Worm (Caenorhabditis elegans) whole organism, L4 larva: ENCODE results near the gene F01F1.3.

Experiments used
- D1046.2 ChIP-seq: fragments of 200-800 bp; sonication (Bioruptor generic); IDR thresholded peaks from 2 replicates; pipeline ENCODE4 v1.3.6; 2022; ENCODE audit warnings: missing genetic modification characterization, missing compliant biosample characterization
- F37D6.2 ChIP-seq: sonication (generic microtip); optimal IDR thresholded peaks from 2 replicates; lab custom pipeline; 2016; ENCODE audit warnings: mild to moderate bottlenecking, missing genetic modification characterization, missing compliant biosample characterization
- F44E2.7 ChIP-seq: fragments of 200-800 bp; sonication (Bioruptor generic); IDR thresholded peaks from 2 replicates; pipeline ENCODE4 v2.1.2; 2022; ENCODE audit warnings: missing genetic modification characterization, missing compliant biosample characterization
- F49E8.2 ChIP-seq: sonication (generic microtip); optimal IDR thresholded peaks from 2 replicates; lab custom pipeline; 2016; ENCODE audit warnings: missing compliant biosample characterization, mild to moderate bottlenecking, missing genetic modification characterization, borderline replicate concordance
- R02D3.7 ChIP-seq: fragments of 150-350 bp; sonication (generic microtip); optimal IDR thresholded peaks from 3 replicates; lab custom pipeline; 2014; ENCODE audit warnings: missing biosample characterization, missing genetic modification characterization
- Y105C5A.15 ChIP-seq: fragments of 200-800 bp; sonication (Bioruptor generic); IDR thresholded peaks from 2 replicates; pipeline ENCODE4 v1.3.6; 2022; ENCODE audit warnings: missing genetic modification characterization, missing compliant biosample characterization
- Y48G9A.11 ChIP-seq: fragments of 200-800 bp; sonication (Bioruptor generic); IDR thresholded peaks from 2 replicates; pipeline ENCODE4 v1.3.6; 2022; ENCODE audit warnings: missing genetic modification reagents, missing genetic modification characterization, missing compliant biosample characterization
- Y5F2A.4 ChIP-seq: fragments of 200-800 bp; sonication (Bioruptor generic); optimal IDR thresholded peaks from 2 replicates; lab custom pipeline; 2018; ENCODE audit warnings: mild to moderate bottlenecking, missing genetic modification characterization, missing compliant biosample characterization
- ZK337.2 ChIP-seq: fragments of 200-800 bp; sonication (Bioruptor generic); IDR thresholded peaks from 2 replicates; pipeline ENCODE4 v1.3.6; 2022; ENCODE audit warnings: missing genetic modification reagents, missing genetic modification characterization, missing compliant biosample characterization
- aha-1 ChIP-seq: fragments of 150-350 bp; peaks from one replicate; lab custom pipeline; 2014; ENCODE audit warnings: missing biosample characterization, missing genetic modification characterization
- aly-2 ChIP-seq: sonication (generic microtip); optimal IDR thresholded peaks from 2 replicates; lab custom pipeline; 2018; ENCODE audit warnings: missing biosample characterization, missing genetic modification characterization
- ama-1 ChIP-seq: fragments of 150-350 bp; optimal IDR thresholded peaks from 2 replicates; lab custom pipeline; 2014; ENCODE audit warnings: inconsistent platforms, mixed read lengths
- ceh-20 ChIP-seq: fragments of 200-800 bp; sonication (Bioruptor generic); IDR thresholded peaks from 2 replicates; pipeline ENCODE4 v1.3.6; 2022; ENCODE audit warnings: missing genetic modification reagents, missing genetic modification characterization, missing compliant biosample characterization
- ceh-82 ChIP-seq: sonication (generic microtip); optimal IDR thresholded peaks from 2 replicates; lab custom pipeline; 2017; ENCODE audit warnings: missing biosample characterization, missing genetic modification characterization
- ctbp-1 ChIP-seq: fragments of 200-800 bp; sonication (Bioruptor generic); IDR thresholded peaks from 2 replicates; pipeline ENCODE4 v1.3.6; 2022; ENCODE audit warnings: missing genetic modification reagents, missing genetic modification characterization, missing compliant biosample characterization
- daf-19 ChIP-seq: fragments of 200-800 bp; sonication (Bioruptor generic); conservative IDR thresholded peaks from 2 replicates; pipeline ENCODE4 v1.3.6; 2022; ENCODE audit warnings: missing genetic modification characterization, missing compliant biosample characterization
- daf-8 ChIP-seq: fragments of 200-800 bp; sonication (Bioruptor generic); IDR thresholded peaks from 2 replicates; pipeline ENCODE4 v1.3.6; 2022; ENCODE audit warnings: missing genetic modification characterization, missing compliant biosample characterization
- dmd-6 ChIP-seq: fragments of 200-800 bp; sonication (Bioruptor generic); IDR thresholded peaks from 2 replicates; pipeline ENCODE4 v1.3.6; 2022; ENCODE audit warnings: missing genetic modification reagents, missing genetic modification characterization, missing compliant biosample characterization
- dmd-8 ChIP-seq: fragments of 200-800 bp; sonication (Bioruptor generic); IDR thresholded peaks from 2 replicates; pipeline ENCODE4 v1.3.6; 2022; ENCODE audit warnings: missing genetic modification characterization, missing compliant biosample characterization
- duxl-1 ChIP-seq: sonication (generic microtip); optimal IDR thresholded peaks from 2 replicates; lab custom pipeline; 2016; ENCODE audit warnings: mild to moderate bottlenecking, missing genetic modification characterization, moderate library complexity, missing compliant biosample characterization; ENCODE audit not compliant: poor library complexity
- egl-27 ChIP-seq: sonication (generic microtip); optimal IDR thresholded peaks from 3 replicates; lab custom pipeline; 2017; ENCODE audit warnings: missing biosample characterization, missing genetic modification reagents, missing genetic modification characterization
- fkh-10 ChIP-seq: fragments of 150-350 bp; optimal IDR thresholded peaks from 2 replicates; lab custom pipeline; 2014; ENCODE audit warnings: missing biosample characterization, missing genetic modification reagents, missing genetic modification characterization
- hif-1 ChIP-seq, 2 experiments: sonication (generic microtip); optimal IDR thresholded peaks; 2 replicates each; lab custom pipeline; 2016 to 2017; ENCODE audit warnings: missing compliant biosample characterization in 2 of 2, missing genetic modification characterization in 2 of 2, missing genetic modification reagents in 2 of 2, missing genotype in 2 of 2, mild to moderate bottlenecking in 1 of 2
- jun-1 ChIP-seq: fragments of 150-350 bp; optimal IDR thresholded peaks from 2 replicates; lab custom pipeline; 2014; ENCODE audit warnings: missing biosample characterization, missing genetic modification reagents, missing genetic modification characterization
- lsy-2 ChIP-seq, 2 experiments: fragments of 150-350 bp in 1 of 2; sonication (generic microtip) in 1 of 2; optimal IDR thresholded peaks; 2 replicates each; lab custom pipeline; 2014 to 2017; ENCODE audit warnings: missing biosample characterization in 2 of 2, missing genetic modification characterization in 2 of 2
- madf-5 ChIP-seq, 2 experiments: fragments of 200-800 bp; sonication (Bioruptor generic); IDR thresholded peaks; 2 replicates each; pipeline ENCODE4 v1.3.6; 2022; ENCODE audit warnings: missing compliant biosample characterization in 2 of 2, missing genetic modification characterization in 2 of 2
- mep-1 ChIP-seq: fragments of 150-350 bp; sonication (generic microtip); optimal IDR thresholded peaks from 3 replicates; lab custom pipeline; 2014; ENCODE audit warnings: missing biosample characterization, missing genetic modification characterization
- nhr-10 ChIP-seq: fragments of 150-350 bp; optimal IDR thresholded peaks from 2 replicates; lab custom pipeline; 2014; ENCODE audit warnings: missing biosample characterization, missing genetic modification characterization
- nhr-102 ChIP-seq: sonication (generic microtip); optimal IDR thresholded peaks from 2 replicates; lab custom pipeline; 2016; ENCODE audit warnings: mild to moderate bottlenecking, missing genetic modification characterization, moderate library complexity, missing compliant biosample characterization
- nhr-11 ChIP-seq: fragments of 150-350 bp; optimal IDR thresholded peaks from 2 replicates; lab custom pipeline; 2014; ENCODE audit warnings: missing biosample characterization, missing genetic modification characterization
- nhr-237 ChIP-seq: sonication (generic microtip); optimal IDR thresholded peaks from 2 replicates; lab custom pipeline; 2017; ENCODE audit warnings: missing biosample characterization, missing genetic modification characterization
- nhr-25 ChIP-seq: sonication (generic microtip); optimal IDR thresholded peaks from 2 replicates; lab custom pipeline; 2017; ENCODE audit warnings: missing genetic modification characterization, mild to moderate bottlenecking, missing compliant biosample characterization, antibody characterized with exemption, moderate library complexity, borderline replicate concordance; ENCODE audit not compliant: insufficient read depth
- nhr-42 ChIP-seq: fragments of 200-800 bp; sonication (Bioruptor generic); IDR thresholded peaks from 2 replicates; pipeline ENCODE4 v1.3.6; 2022; ENCODE audit warnings: missing genetic modification characterization, missing compliant biosample characterization
- nhr-48 ChIP-seq: sonication (generic microtip); optimal IDR thresholded peaks from 2 replicates; lab custom pipeline; 2016; ENCODE audit warnings: mild to moderate bottlenecking, missing genetic modification characterization, missing compliant biosample characterization
- nhr-77 ChIP-seq: fragments of 150-350 bp; optimal IDR thresholded peaks from 2 replicates; lab custom pipeline; 2014; ENCODE audit warnings: missing biosample characterization, missing genetic modification characterization
- pha-4 ChIP-seq, 2 experiments: fragments of 150-350 bp in 1 of 2; fragments of 200-800 bp in 1 of 2; sonication (Bioruptor generic) in 1 of 2; IDR thresholded peaks in 1 of 2; optimal IDR thresholded peaks in 1 of 2; 2 replicates each; pipeline versions ENCODE4 v1.3.6 to Lab custom; 2014 to 2022; ENCODE audit warnings: missing genetic modification characterization in 2 of 2, missing genetic modification reagents in 2 of 2, missing biosample characterization in 1 of 2, missing compliant biosample characterization in 1 of 2
- pqm-1 ChIP-seq: sonication (generic microtip); optimal IDR thresholded peaks from 2 replicates; lab custom pipeline; 2017; ENCODE audit warnings: missing biosample characterization, missing genetic modification characterization
- set-16 ChIP-seq: fragments of 200-800 bp; sonication (Bioruptor generic); IDR thresholded peaks from 2 replicates; pipeline ENCODE4 v1.3.6; 2022; ENCODE audit warnings: missing genetic modification reagents, missing genetic modification characterization, missing compliant biosample characterization
- skn-1 ChIP-seq: fragments of 150-350 bp; optimal IDR thresholded peaks from 2 replicates; lab custom pipeline; 2014; ENCODE audit warnings: missing biosample characterization, missing genetic modification characterization
- snpc-1.2 ChIP-seq: fragments of 200-800 bp; sonication (Bioruptor generic); IDR thresholded peaks from 2 replicates; pipeline ENCODE4 v1.3.6; 2022; ENCODE audit warnings: missing genetic modification reagents, missing genetic modification characterization, missing compliant biosample characterization
- snpc-4 ChIP-seq: fragments of 150-350 bp; optimal IDR thresholded peaks from 2 replicates; lab custom pipeline; 2014; ENCODE audit warnings: missing biosample characterization, missing genetic modification characterization
- spr-1 ChIP-seq: sonication (generic microtip); optimal IDR thresholded peaks from 2 replicates; lab custom pipeline; 2016; ENCODE audit warnings: mild to moderate bottlenecking, missing genetic modification characterization, missing compliant biosample characterization
- tag-97 ChIP-seq: fragments of 200-800 bp; sonication (Bioruptor generic); IDR thresholded peaks from 2 replicates; pipeline ENCODE4 v1.3.6; 2022; ENCODE audit warnings: missing genetic modification characterization, missing compliant biosample characterization
- tra-1 ChIP-seq: fragments of 200-800 bp; sonication (Bioruptor generic); IDR thresholded peaks from 2 replicates; pipeline ENCODE4 v1.3.6; 2022; ENCODE audit warnings: missing genetic modification reagents, missing genetic modification characterization, missing compliant biosample characterization
- unc-130 ChIP-seq: sonication (generic microtip); optimal IDR thresholded peaks from 2 replicates; lab custom pipeline; 2016; ENCODE audit warnings: missing genetic modification reagents, missing genetic modification characterization, missing compliant biosample characterization
- vab-7 ChIP-seq: fragments of 200-800 bp; sonication (Bioruptor generic); IDR thresholded peaks from 2 replicates; pipeline ENCODE4 v1.3.6; 2022; ENCODE audit warnings: missing genetic modification reagents, missing genetic modification characterization, missing compliant biosample characterization
- zag-1 ChIP-seq: fragments of 150-350 bp; optimal IDR thresholded peaks from 2 replicates; lab custom pipeline; 2014; ENCODE audit warnings: missing biosample characterization, missing genetic modification characterization
- zfp-2 ChIP-seq: sonication (generic microtip); optimal IDR thresholded peaks from 2 replicates; lab custom pipeline; 2016; ENCODE audit warnings: mild to moderate bottlenecking, missing genetic modification characterization, missing compliant biosample characterization
- zfp-3 ChIP-seq: fragments of 200-800 bp; sonication (Bioruptor generic); conservative IDR thresholded peaks from 2 replicates; pipeline ENCODE4 v1.3.6; 2022; ENCODE audit warnings: missing genetic modification reagents, missing genetic modification characterization, missing compliant biosample characterization
- zip-2 ChIP-seq: fragments of 150-350 bp; optimal IDR thresholded peaks from 2 replicates; lab custom pipeline; 2014; ENCODE audit warnings: missing biosample characterization, missing genetic modification characterization
- ztf-11 ChIP-seq: fragments of 150-350 bp; optimal IDR thresholded peaks from 2 replicates; lab custom pipeline; 2014; ENCODE audit warnings: missing biosample characterization, missing genetic modification characterization
- ztf-7 ChIP-seq: fragments of 150-350 bp; optimal IDR thresholded peaks from 2 replicates; lab custom pipeline; 2014; ENCODE audit warnings: missing biosample characterization, missing genetic modification characterization

The F01F1.3 gene

ce11 chrIII:5917365-5917958 is 45.7 kb downstream of the F01F1.3 start:
- TF ChIP-seq hif-1 (tag; optimal IDR thresholded peaks at IDR 0.05; lab: Kevin White, UChicago) (no peak), aly-2 (no peak), mep-1 (tag; lab: Kevin White, UChicago) (peak; percentile 86), nhr-10 (peak; percentile 11), egl-27 (tag; lab: Kevin White, UChicago) (no peak), zfp-3 (GFP tag; lab: Robert Waterston, UW) (no peak), ctbp-1 (no peak), madf-5 (GFP tag; IDR thresholded peaks at IDR 0.05; lab: Robert Waterston, UW) (no peak), aha-1 (tag; lab: Kevin White, UChicago) (peak; percentile 90), dmd-8 (GFP tag; lab: Robert Waterston, UW) (no peak), lsy-2 (tag; optimal IDR thresholded peaks at IDR 0.05; lab: Kevin White, UChicago) (peak in 1 of 2 experiments; percentile 35), nhr-48 (tag; lab: Kevin White, UChicago) (no peak), nhr-11 (tag; lab: Kevin White, UChicago) (no peak), snpc-1.2 (GFP tag; lab: Robert Waterston, UW) (no peak), snpc-4 (no peak), nhr-42 (0 out of 2 replicates have a peak, but pooled peaks have one; percentile 39), set-16 (no peak), Y5F2A.4 (GFP tag; lab: Kevin White, UChicago) (no peak), tra-1 (no peak), duxl-1 (peak; percentile 24), tag-97 (GFP tag; lab: Robert Waterston, UW) (no peak), R02D3.7 (no peak), pqm-1 (tag; lab: Kevin White, UChicago) (peak; percentile 88), nhr-102 (peak; percentile 62), F37D6.2 (no peak), spr-1 (tag; lab: Kevin White, UChicago) (no peak), nhr-77 (tag; lab: Kevin White, UChicago) (peak; percentile 88), pha-4 (GFP tag; IDR thresholded peaks at IDR 0.05; lab: Robert Waterston, UW) (no peak), pha-4 (tag; optimal IDR thresholded peaks at IDR 0.05; lab: Kevin White, UChicago) (no peak), fkh-10 (GFP tag; lab: Kevin White, UChicago) (no peak), jun-1 (tag; lab: Kevin White, UChicago) (no peak), ama-1 (lab: Kevin White, UChicago) (peak; percentile 63), zag-1 (tag; lab: Kevin White, UChicago) (no peak), nhr-237 (no peak), nhr-25 (no peak), ceh-82 (tag; lab: Kevin White, UChicago) (no peak), daf-19 (GFP tag; lab: Robert Waterston, UW) (no peak), Y48G9A.11 (GFP tag; lab: Robert Waterston, UW) (no peak), ztf-7 (no peak), Y105C5A.15 (GFP tag; lab: Robert Waterston, UW) (no peak), D1046.2 (no peak), daf-8 (no peak), dmd-6 (GFP tag; lab: Robert Waterston, UW) (peak; percentile 13; the same call in 1 of the 2 replicates), zip-2 (peak; percentile 62), F49E8.2 (tag; lab: Kevin White, UChicago) (no peak), F44E2.7 (GFP tag; lab: Robert Waterston, UW) (no peak), zfp-2 (no peak), ceh-20 (GFP tag; lab: Robert Waterston, UW) (peak; percentile 33; the same call in 1 of the 2 replicates), vab-7 (GFP tag; lab: Robert Waterston, UW) (no peak), ZK337.2 (GFP tag; lab: Robert Waterston, UW) (no peak), ztf-11 (tag; lab: Kevin White, UChicago) (no peak), unc-130 (GFP tag; lab: Kevin White, UChicago) (no peak), skn-1 (no peak)
